Fruit fly (Drosophila melanogaster) whole organism, embryonic: ENCODE results near the gene Efr.

Experiments used
- Awh ChIP-seq: fragments of 200-800 bp; sonication (Bioruptor generic); IDR thresholded peaks from 2 replicates; pipeline ENCODE4, ENCODE4 v1.3.6; 2022; ENCODE audit warnings: missing biosample characterization, missing genetic modification characterization
- Blimp-1 ChIP-seq: fragments of 200-800 bp; sonication (Bioruptor generic); optimal IDR thresholded peaks from 3 replicates; lab custom pipeline; 2018; ENCODE audit warnings: missing biosample characterization, missing genetic modification characterization, mild to moderate bottlenecking, moderate library complexity, missing genetic modification reagents
- CG10147 ChIP-seq: fragments of 200-800 bp; sonication (Bioruptor generic); optimal IDR thresholded peaks from 2 replicates; lab custom pipeline; 2019; ENCODE audit warnings: missing biosample characterization, mild to moderate bottlenecking, missing genetic modification characterization, moderate library complexity
- CG13296 ChIP-seq: fragments of 200-800 bp; sonication (Bioruptor generic); optimal IDR thresholded peaks from 3 replicates; lab custom pipeline; 2018; ENCODE audit warnings: missing biosample characterization, mild to moderate bottlenecking, missing genetic modification characterization
- CG15514 ChIP-seq: fragments of 200-800 bp; sonication (Bioruptor generic); optimal IDR thresholded peaks from 3 replicates; lab custom pipeline; 2017; ENCODE audit warnings: missing biosample characterization, missing genetic modification characterization, mild to moderate bottlenecking, moderate library complexity, missing genetic modification reagents
- CG17328 ChIP-seq: fragments of 200-800 bp; sonication (Bioruptor generic); IDR thresholded peaks from 2 replicates; pipeline ENCODE4 v1.3.6; 2022; ENCODE audit warnings: missing biosample characterization, missing genetic modification characterization
- CG1832 ChIP-seq: fragments of 200-800 bp; sonication (Bioruptor generic); optimal IDR thresholded peaks from 2 replicates; lab custom pipeline; 2017; ENCODE audit warnings: missing biosample characterization, mild to moderate bottlenecking, missing genetic modification characterization, inconsistent platforms
- CG31224 ChIP-seq: fragments of 200-800 bp; sonication (Bioruptor generic); IDR thresholded peaks from 2 replicates; pipeline ENCODE4 v1.3.6; 2022; ENCODE audit warnings: missing biosample characterization, missing genetic modification characterization
- CG3281 ChIP-seq: fragments of 200-800 bp; sonication (Bioruptor generic); optimal IDR thresholded peaks from 3 replicates; lab custom pipeline; 2017; ENCODE audit warnings: missing biosample characterization, mild to moderate bottlenecking, missing genetic modification characterization
- CG4360 ChIP-seq: fragments of 200-800 bp; sonication (Bioruptor generic); IDR thresholded peaks from 2 replicates; pipeline ENCODE4 v1.3.6; 2022; ENCODE audit warnings: missing biosample characterization, missing genetic modification characterization
- CG7556 ChIP-seq: fragments of 200-800 bp; sonication (Bioruptor generic); optimal IDR thresholded peaks from 2 replicates; lab custom pipeline; 2017; ENCODE audit warnings: missing biosample characterization, mild to moderate bottlenecking, missing genetic modification characterization
- CG9797 ChIP-seq: fragments of 200-800 bp; sonication (Bioruptor generic); optimal IDR thresholded peaks from 3 replicates; lab custom pipeline; 2018; ENCODE audit warnings: missing biosample characterization, mild to moderate bottlenecking, missing genetic modification characterization
- CG9876 ChIP-seq: fragments of 200-800 bp; sonication (Bioruptor generic); optimal IDR thresholded peaks from 2 replicates; lab custom pipeline; 2016; ENCODE audit warnings: missing biosample characterization, missing genetic modification characterization
- Deaf1 ChIP-seq: fragments of 200-800 bp; optimal IDR thresholded peaks from 3 replicates; lab custom pipeline; 2019; ENCODE audit warnings: missing biosample characterization, mild to moderate bottlenecking, missing genetic modification characterization, moderate library complexity
- Dip3 ChIP-seq: fragments of 200-800 bp; sonication (Bioruptor generic); optimal IDR thresholded peaks from 3 replicates; lab custom pipeline; 2016; ENCODE audit warnings: missing biosample characterization, missing genetic modification characterization
- Doc3 ChIP-seq: fragments of 200-800 bp; sonication (Bioruptor generic); IDR thresholded peaks from 3 replicates; pipeline ENCODE4 v1.3.6; 2022; ENCODE audit warnings: missing biosample characterization, missing genetic modification characterization; ENCODE audit not compliant: partially characterized antibody
- Ets65A ChIP-seq: fragments of 200-800 bp; sonication (Bioruptor generic); peaks from one replicate; lab custom pipeline; 2016; ENCODE audit warnings: missing biosample characterization, missing genetic modification characterization
- H2.0 ChIP-seq: fragments of 200-800 bp; sonication (Bioruptor generic); IDR thresholded peaks from 2 replicates; pipeline ENCODE4 v1.3.6; 2022; ENCODE audit warnings: missing biosample characterization, missing genetic modification characterization
- Hand ChIP-seq: fragments of 200-800 bp; sonication (Bioruptor generic); optimal IDR thresholded peaks from 2 replicates; lab custom pipeline; 2017; ENCODE audit warnings: mild to moderate bottlenecking, missing biosample characterization, missing genetic modification reagents, missing genetic modification characterization
- Hmr ChIP-seq: fragments of 200-800 bp; sonication (Bioruptor generic); optimal IDR thresholded peaks from 3 replicates; lab custom pipeline; 2017; ENCODE audit warnings: mild to moderate bottlenecking, missing biosample characterization, missing genetic modification reagents, missing genetic modification characterization
- Hr39 ChIP-seq: fragments of >200 bp; optimal IDR thresholded peaks from 2 replicates; lab custom pipeline; 2017
- Hr51 ChIP-seq, 2 experiments: fragments of 200-800 bp; sonication (Bioruptor generic); optimal IDR thresholded peaks; 2 replicates in 1 of 2; 3 replicates in 1 of 2; lab custom pipeline; 2016 to 2018; ENCODE audit warnings: missing biosample characterization in 2 of 2, missing genetic modification characterization in 2 of 2, mild to moderate bottlenecking in 1 of 2, moderate library complexity in 1 of 2
- Opbp ChIP-seq: fragments of 200-800 bp; sonication (Bioruptor generic); IDR thresholded peaks from 3 replicates; pipeline ENCODE4 v1.3.6; 2022; ENCODE audit warnings: missing biosample characterization, missing genetic modification characterization; ENCODE audit not compliant: partially characterized antibody
- Ptx1 ChIP-seq: fragments of 200-800 bp; sonication (Bioruptor generic); IDR thresholded peaks from 2 replicates; pipeline ENCODE4 v1.3.6; 2022; ENCODE audit warnings: missing biosample characterization, missing genetic modification characterization
- Sry-δ ChIP-seq: fragments of 200-800 bp; sonication (Bioruptor generic); optimal IDR thresholded peaks from 2 replicates; lab custom pipeline; 2016; ENCODE audit warnings: missing biosample characterization, missing genetic modification characterization
- ac ChIP-seq: fragments of 200-800 bp; sonication (Bioruptor generic); optimal IDR thresholded peaks from 3 replicates; lab custom pipeline; 2017; ENCODE audit warnings: missing biosample characterization, mild to moderate bottlenecking, missing genetic modification characterization
- ap ChIP-seq: fragments of 200-800 bp; sonication (Bioruptor generic); IDR thresholded peaks from 2 replicates; pipeline ENCODE4 v1.3.6; 2022; ENCODE audit warnings: missing biosample characterization, missing genetic modification characterization
- bab2 ChIP-seq: fragments of 200-800 bp; sonication (Bioruptor generic); optimal IDR thresholded peaks from 2 replicates; lab custom pipeline; 2016; ENCODE audit warnings: missing biosample characterization, missing genetic modification characterization
- bbx ChIP-seq: fragments of 200-800 bp; sonication (Bioruptor generic); IDR thresholded peaks from 2 replicates; pipeline ENCODE4 v1.3.6; 2022; ENCODE audit warnings: missing biosample characterization, missing genetic modification characterization; ENCODE audit not compliant: partially characterized antibody
- bigmax ChIP-seq: fragments of 200-800 bp; sonication (Bioruptor generic); optimal IDR thresholded peaks from 2 replicates; lab custom pipeline; 2018; ENCODE audit warnings: missing biosample characterization, mild to moderate bottlenecking, missing genetic modification characterization
- btn ChIP-seq: fragments of 200-800 bp; sonication (Bioruptor generic); optimal IDR thresholded peaks from 2 replicates; lab custom pipeline; 2016; ENCODE audit warnings: missing biosample characterization, missing genetic modification characterization
- crc ChIP-seq: fragments of 200-800 bp; sonication (Bioruptor generic); optimal IDR thresholded peaks from 2 replicates; lab custom pipeline; 2016; ENCODE audit warnings: missing biosample characterization, missing genetic modification characterization
- crp ChIP-seq, 2 experiments: fragments of 200-800 bp; sonication (Bioruptor generic); optimal IDR thresholded peaks; 2 replicates in 1 of 2; 3 replicates in 1 of 2; lab custom pipeline; 2017; ENCODE audit warnings: missing biosample characterization in 2 of 2, missing genetic modification characterization in 2 of 2, mild to moderate bottlenecking in 1 of 2, moderate library complexity in 1 of 2
- dm ChIP-seq: fragments of 200-800 bp; sonication (Bioruptor generic); optimal IDR thresholded peaks from 3 replicates; lab custom pipeline; 2016; ENCODE audit warnings: missing biosample characterization, missing genetic modification characterization
- ewg ChIP-seq: fragments of 200-800 bp; sonication (Bioruptor generic); optimal IDR thresholded peaks from 3 replicates; lab custom pipeline; 2017; ENCODE audit warnings: mild to moderate bottlenecking, missing biosample characterization, missing genetic modification reagents, missing genetic modification characterization
- fd64A ChIP-seq: fragments of 200-800 bp; sonication (Bioruptor generic); optimal IDR thresholded peaks from 3 replicates; lab custom pipeline; 2018; ENCODE audit warnings: missing biosample characterization, mild to moderate bottlenecking, missing genetic modification characterization
- hb ChIP-seq: fragments of 200-800 bp; sonication (Bioruptor generic); IDR thresholded peaks from 3 replicates; pipeline ENCODE4 v1.3.6; 2022; ENCODE audit warnings: missing biosample characterization, missing genetic modification characterization; ENCODE audit not compliant: partially characterized antibody
- ind ChIP-seq: fragments of 200-800 bp; sonication (Bioruptor generic); optimal IDR thresholded peaks from 3 replicates; lab custom pipeline; 2016; ENCODE audit warnings: missing biosample characterization, missing genetic modification characterization
- insv ChIP-seq, 2 experiments: fragments of 200-800 bp; sonication (Bioruptor generic); optimal IDR thresholded peaks; 3 replicates each; lab custom pipeline; 2016 to 2018; ENCODE audit warnings: missing biosample characterization in 2 of 2, missing genetic modification characterization in 2 of 2
- jigr1 ChIP-seq: fragments of 200-800 bp; sonication (Bioruptor generic); IDR thresholded peaks from 3 replicates; pipeline ENCODE4 v1.3.6; 2022; ENCODE audit warnings: missing biosample characterization, missing genetic modification characterization
- ken ChIP-seq: fragments of 200-800 bp; sonication (Bioruptor generic); IDR thresholded peaks from 3 replicates; pipeline ENCODE4 v1.3.6; 2022; ENCODE audit warnings: missing biosample characterization, missing genetic modification characterization
- lmd ChIP-seq: fragments of 200-800 bp; sonication (Bioruptor generic); IDR thresholded peaks from 2 replicates; pipeline ENCODE4 v1.3.6; 2022; ENCODE audit warnings: missing biosample characterization, missing genetic modification characterization
- mirr ChIP-seq: fragments of 200-800 bp; sonication (Bioruptor generic); optimal IDR thresholded peaks from 3 replicates; lab custom pipeline; 2018; ENCODE audit warnings: missing biosample characterization, mild to moderate bottlenecking, missing genetic modification characterization
- nerfin-1 ChIP-seq: fragments of 200-800 bp; sonication (Bioruptor generic); optimal IDR thresholded peaks from 3 replicates; lab custom pipeline; 2019; ENCODE audit warnings: missing biosample characterization, mild to moderate bottlenecking, missing genetic modification characterization, moderate library complexity
- phol ChIP-seq: fragments of 200-800 bp; sonication (Bioruptor generic); optimal IDR thresholded peaks from 3 replicates; lab custom pipeline; 2018; ENCODE audit warnings: missing biosample characterization, mild to moderate bottlenecking, missing genetic modification characterization, moderate library complexity
- pzg ChIP-seq: fragments of 200-800 bp; sonication (Bioruptor generic); optimal IDR thresholded peaks from 3 replicates; lab custom pipeline; 2018; ENCODE audit warnings: missing biosample characterization, mild to moderate bottlenecking, missing genetic modification characterization, moderate library complexity
- ranshi ChIP-seq: fragments of 200-800 bp; sonication (Bioruptor generic); IDR thresholded peaks from 2 replicates; pipeline ENCODE4 v1.3.6; 2022; ENCODE audit warnings: missing biosample characterization, missing genetic modification characterization
- rib ChIP-seq: fragments of 200-800 bp; sonication (Bioruptor generic); IDR thresholded peaks from 2 replicates; pipeline ENCODE4 v1.3.6; 2022; ENCODE audit warnings: missing biosample characterization, missing genetic modification characterization
- so ChIP-seq: fragments of 200-800 bp; sonication (Bioruptor generic); IDR thresholded peaks from 3 replicates; pipeline ENCODE4 v1.3.6; 2022; ENCODE audit warnings: missing biosample characterization, missing genetic modification characterization
- ssp ChIP-seq: fragments of 200-800 bp; sonication (Bioruptor generic); IDR thresholded peaks from 2 replicates; pipeline ENCODE4 v1.3.6; 2022; ENCODE audit warnings: missing biosample characterization, missing genetic modification characterization
- tgo ChIP-seq: fragments of 200-800 bp; sonication (Bioruptor generic); IDR thresholded peaks from 3 replicates; pipeline ENCODE4 v1.3.6; 2022; ENCODE audit warnings: missing biosample characterization, missing genetic modification characterization

Efr gene

dm6 chrX:6265456-6265877, 45.7 kb downstream of the Efr start (continued):
- TF ChIP-seq Dip3 (GFP tag; lab: Kevin White, UChicago) (peak; percentile 94), ac (GFP tag; lab: Kevin White, UChicago) (peak; percentile 88), rib (GFP tag; lab: Robert Waterston, UW) (peak; percentile 82), pzg (no peak), Hmr (GFP tag; lab: Kevin White, UChicago) (peak; percentile 96), CG15514 (peak; percentile 88), lmd (peak; percentile 95), CG7556 (GFP tag; lab: Kevin White, UChicago) (peak; percentile 97), mirr (GFP tag; lab: Kevin White, UChicago) (peak; percentile 75), Awh (peak; percentile 93), CG9797 (GFP tag; lab: Kevin White, UChicago) (peak; percentile 35), phol (peak; percentile 97), hb (0 out of 3 replicates have a peak, but pooled peaks have one; percentile 36), CG17328 (GFP tag; lab: Robert Waterston, UW) (peak; percentile 94), so (peak; percentile 97), insv (GFP tag; optimal IDR thresholded peaks at IDR 0.05; lab: Kevin White, UChicago) (peak; percentile 17 to 67), Doc3 (GFP tag; lab: Robert Waterston, UW) (no peak), CG31224 (GFP tag; lab: Robert Waterston, UW) (peak; percentile 81), CG10147 (peak; percentile 92), Hand (peak; percentile 78), Hr39 (lab: Kevin White, UChicago) (no peak), Opbp (no peak), nerfin-1 (tag; lab: Kevin White, UChicago) (peak; percentile 92), Deaf1 (peak; percentile 76), Ets65A (GFP tag; lab: Kevin White, UChicago) (peak; percentile 99), ranshi (GFP tag; lab: Robert Waterston, UW) (peak; percentile 92), ind (peak; percentile 95), Blimp-1 (peak; percentile 93), CG4360 (GFP tag; lab: Robert Waterston, UW) (peak; percentile 68), crp (GFP tag; optimal IDR thresholded peaks at IDR 0.05; lab: Kevin White, UChicago) (peak in 1 of 2 experiments; percentile 67), ewg (GFP tag; lab: Kevin White, UChicago) (peak; percentile 95), ap (GFP tag; lab: Robert Waterston, UW) (peak; percentile 91), bab2 (peak; percentile 95), ssp (GFP tag; lab: Robert Waterston, UW) (peak; percentile 84), Hr51 (GFP tag; optimal IDR thresholded peaks at IDR 0.05; lab: Kevin White, UChicago) (peak; percentile 90 to 99), Ptx1 (GFP tag; lab: Robert Waterston, UW) (peak; percentile 96), jigr1 (GFP tag; lab: Robert Waterston, UW) (peak; percentile 93), ken (GFP tag; lab: Robert Waterston, UW) (peak; percentile 95), CG3281 (GFP tag; lab: Kevin White, UChicago) (peak; percentile 95), Sry-δ (GFP tag; lab: Kevin White, UChicago) (peak; percentile 64), crc (GFP tag; lab: Kevin White, UChicago) (peak; percentile 95), CG13296 (GFP tag; lab: Kevin White, UChicago) (peak; percentile 95), fd64A (GFP tag; lab: Kevin White, UChicago) (peak; percentile 87), bigmax (GFP tag; lab: Kevin White, UChicago) (no peak), btn (peak; percentile 92), dm (GFP tag; lab: Kevin White, UChicago) (peak; percentile 87), H2.0 (GFP tag; lab: Robert Waterston, UW) (peak; percentile 88), bbx (no peak), tgo (GFP tag; lab: Robert Waterston, UW) (peak; percentile 95), CG1832 (no peak), CG9876 (GFP tag; lab: Kevin White, UChicago) (peak; percentile 90)
